Fruit fly (Drosophila melanogaster) S2 (cell line): ENCODE measurements around the gene CG9498.

Source experiments
- CG8478 ChIP-seq: fragments of >200 bp; optimal IDR thresholded peaks from 2 replicates; lab custom pipeline; 2018
- CTCF ChIP-seq, 2 experiments: fragments of >200 bp; optimal IDR thresholded peaks; 2 replicates each; lab custom pipeline; 2018

- TF ChIP-seq CG8478 (lab: Kevin White, UChicago) (no peak), CTCF (optimal IDR thresholded peaks at IDR 0.05; lab: Kevin White, UChicago) (no peak)
Measured at dm6 chr2L:6350984-6351808, at the start of gene CG9498.
